Fruit fly (Drosophila melanogaster): ENCODE data around the gene NdufV3.

- TF ChIP-seq CG5204 (GFP tag; optimal IDR thresholded peaks at IDR 0.05) (no peak), toe (GFP tag; optimal IDR thresholded peaks at IDR 0.05) (no peak)
Observed at dm6 chrX:11342168-11342567, 7.6 kb upstream of the NdufV3 start.

Measured in whole organism, adult.